Fruit fly (Drosophila melanogaster) whole organism, embryonic: ENCODE measurements around the gene Prx4.

Source experiments
- Ada2b ChIP-seq: fragments of 200-800 bp; sonication (Bioruptor generic); IDR thresholded peaks from 2 replicates; pipeline ENCODE4 v1.3.6; 2022; ENCODE audit warnings: missing biosample characterization, missing genetic modification characterization
- Antp ChIP-seq: fragments of 200-800 bp; sonication (Bioruptor generic); optimal IDR thresholded peaks from 3 replicates; lab custom pipeline; 2016; ENCODE audit warnings: missing biosample characterization, missing genetic modification characterization
- Atf6 ChIP-seq: fragments of 200-800 bp; sonication (Bioruptor generic); IDR thresholded peaks from 2 replicates; pipeline ENCODE4 v1.3.6; 2022; ENCODE audit warnings: missing biosample characterization, missing genetic modification characterization
- Bdp1 ChIP-seq: fragments of 200-800 bp; sonication (Bioruptor generic); optimal IDR thresholded peaks from 3 replicates; lab custom pipeline; 2016; ENCODE audit warnings: missing biosample characterization, missing genetic modification characterization
- CG10209 ChIP-seq: fragments of 200-800 bp; sonication (Bioruptor generic); optimal IDR thresholded peaks from 3 replicates; lab custom pipeline; 2017; ENCODE audit warnings: missing biosample characterization, mild to moderate bottlenecking, missing genetic modification characterization, missing genetic modification reagents
- CG10431 ChIP-seq: fragments of 200-800 bp; sonication (Bioruptor generic); optimal IDR thresholded peaks from 3 replicates; lab custom pipeline; 2018; ENCODE audit warnings: missing biosample characterization, mild to moderate bottlenecking, missing genetic modification characterization
- CG15073 ChIP-seq: fragments of 200-800 bp; sonication (Bioruptor generic); optimal IDR thresholded peaks from 2 replicates; lab custom pipeline; 2016; ENCODE audit warnings: missing biosample characterization, missing genetic modification characterization
- CG1529 ChIP-seq: fragments of 200-800 bp; sonication (Bioruptor generic); optimal IDR thresholded peaks from 3 replicates; lab custom pipeline; 2018; ENCODE audit warnings: missing biosample characterization, missing genetic modification characterization
- CG15696 ChIP-seq: fragments of 200-800 bp; sonication (Bioruptor generic); optimal IDR thresholded peaks from 2 replicates; lab custom pipeline; 2019; ENCODE audit warnings: missing biosample characterization, mild to moderate bottlenecking, missing genetic modification characterization, moderate library complexity
- CG16863 ChIP-seq: fragments of 200-800 bp; sonication (Bioruptor generic); optimal IDR thresholded peaks from 3 replicates; lab custom pipeline; 2016; ENCODE audit warnings: missing biosample characterization, missing genetic modification characterization
- CG2199 ChIP-seq: fragments of 200-800 bp; sonication (Bioruptor generic); IDR thresholded peaks from 3 replicates; pipeline ENCODE4 v1.3.6; 2022; ENCODE audit warnings: missing biosample characterization, missing genetic modification characterization
- CG2875 ChIP-seq: fragments of 200-800 bp; sonication (Bioruptor generic); optimal IDR thresholded peaks from 2 replicates; lab custom pipeline; 2017; ENCODE audit warnings: missing biosample characterization, mild to moderate bottlenecking, missing genetic modification characterization, missing genetic modification reagents
- CG32767 ChIP-seq: fragments of 200-800 bp; sonication (Bioruptor generic); IDR thresholded peaks from 2 replicates; pipeline ENCODE4 v1.3.6; 2022; ENCODE audit warnings: missing biosample characterization, missing genetic modification characterization
- CG4424 ChIP-seq: fragments of 200-800 bp; sonication (Bioruptor generic); optimal IDR thresholded peaks from 3 replicates; lab custom pipeline; 2016; ENCODE audit warnings: missing biosample characterization, missing genetic modification characterization
- CG4854 ChIP-seq: fragments of 200-800 bp; sonication (Bioruptor generic); optimal IDR thresholded peaks from 2 replicates; lab custom pipeline; 2016; ENCODE audit warnings: missing biosample characterization, missing genetic modification characterization, inconsistent platforms
- CG5245 ChIP-seq: fragments of 200-800 bp; sonication (Bioruptor generic); optimal IDR thresholded peaks from 3 replicates; lab custom pipeline; 2016; ENCODE audit warnings: missing biosample characterization, missing genetic modification characterization
- CG6254 ChIP-seq: fragments of 200-800 bp; sonication (Bioruptor generic); optimal IDR thresholded peaks from 3 replicates; lab custom pipeline; 2017; ENCODE audit warnings: mild to moderate bottlenecking, missing biosample characterization, missing genetic modification reagents, missing genetic modification characterization
- CG6765 ChIP-seq: fragments of 200-800 bp; sonication (Bioruptor generic); optimal IDR thresholded peaks from 3 replicates; lab custom pipeline; 2017; ENCODE audit warnings: missing biosample characterization, mild to moderate bottlenecking, missing genetic modification characterization
- CG7271 ChIP-seq: fragments of 200-800 bp; sonication (Bioruptor generic); optimal IDR thresholded peaks from 2 replicates; lab custom pipeline; 2018; ENCODE audit warnings: missing biosample characterization, mild to moderate bottlenecking, missing genetic modification characterization, moderate library complexity
- CG7987 ChIP-seq: fragments of 200-800 bp; sonication (Bioruptor generic); optimal IDR thresholded peaks from 2 replicates; lab custom pipeline; 2018; ENCODE audit warnings: missing biosample characterization, mild to moderate bottlenecking, missing genetic modification characterization, moderate library complexity
- CG8089 ChIP-seq: fragments of 200-800 bp; sonication (Bioruptor generic); optimal IDR thresholded peaks from 3 replicates; lab custom pipeline; 2016; ENCODE audit warnings: missing biosample characterization, missing genetic modification characterization
- CG9817 ChIP-seq: fragments of 200-800 bp; sonication (Bioruptor generic); optimal IDR thresholded peaks from 2 replicates; lab custom pipeline; 2018; ENCODE audit warnings: missing biosample characterization, mild to moderate bottlenecking, missing genetic modification characterization, moderate library complexity
- Dll ChIP-seq: fragments of 200-800 bp; sonication (Bioruptor generic); IDR thresholded peaks from 4 replicates; pipeline ENCODE4 v1.3.6; 2022; ENCODE audit warnings: missing biosample characterization, missing genetic modification characterization; ENCODE audit not compliant: partially characterized antibody
- NK7.1 ChIP-seq: fragments of 200-800 bp; sonication (Bioruptor generic); optimal IDR thresholded peaks from 3 replicates; lab custom pipeline; 2016; ENCODE audit warnings: missing biosample characterization, missing genetic modification characterization
- Neu2 ChIP-seq: fragments of 200-800 bp; sonication (Bioruptor generic); optimal IDR thresholded peaks from 3 replicates; lab custom pipeline; 2016; ENCODE audit warnings: missing biosample characterization, missing genetic modification characterization, borderline replicate concordance
- Nf-YB ChIP-seq: fragments of 200-800 bp; sonication (Bioruptor generic); optimal IDR thresholded peaks from 3 replicates; lab custom pipeline; 2019; ENCODE audit warnings: missing biosample characterization, mild to moderate bottlenecking, missing genetic modification characterization, moderate library complexity
- Nf-YC ChIP-seq: fragments of 200-800 bp; optimal IDR thresholded peaks from 3 replicates; lab custom pipeline; 2019; ENCODE audit warnings: missing biosample characterization, mild to moderate bottlenecking, missing genetic modification characterization, moderate library complexity
- Ptx1 ChIP-seq: fragments of 200-800 bp; sonication (Bioruptor generic); IDR thresholded peaks from 2 replicates; pipeline ENCODE4 v1.3.6; 2022; ENCODE audit warnings: missing biosample characterization, missing genetic modification characterization
- Rx ChIP-seq: fragments of 200-800 bp; sonication (Bioruptor generic); IDR thresholded peaks from 2 replicates; pipeline ENCODE4 v1.3.6; 2022; ENCODE audit warnings: missing biosample characterization, missing genetic modification characterization
- Usf ChIP-seq: fragments of 200-800 bp; sonication (Bioruptor generic); optimal IDR thresholded peaks from 2 replicates; lab custom pipeline; 2017; ENCODE audit warnings: missing genotype, missing biosample characterization, missing genetic modification characterization
- ara ChIP-seq: fragments of 200-800 bp; sonication (Bioruptor generic); IDR thresholded peaks from 2 replicates; pipeline ENCODE4 v1.3.6; 2022; ENCODE audit warnings: missing biosample characterization, missing genetic modification characterization
- btn ChIP-seq: fragments of 200-800 bp; sonication (Bioruptor generic); optimal IDR thresholded peaks from 2 replicates; lab custom pipeline; 2016; ENCODE audit warnings: missing biosample characterization, missing genetic modification characterization
- crp ChIP-seq, 2 experiments: fragments of 200-800 bp; sonication (Bioruptor generic); optimal IDR thresholded peaks; 2 replicates in 1 of 2; 3 replicates in 1 of 2; lab custom pipeline; 2017; ENCODE audit warnings: missing biosample characterization in 2 of 2, missing genetic modification characterization in 2 of 2, mild to moderate bottlenecking in 1 of 2, moderate library complexity in 1 of 2
- dan ChIP-seq: fragments of 200-800 bp; sonication (Bioruptor generic); IDR thresholded peaks from 2 replicates; pipeline ENCODE4 v1.3.6; 2022; ENCODE audit warnings: missing biosample characterization, missing genetic modification characterization
- dati ChIP-seq: fragments of 200-800 bp; sonication (Bioruptor generic); IDR thresholded peaks from 2 replicates; pipeline ENCODE4 v1.3.6; 2022; ENCODE audit warnings: missing biosample characterization, missing genetic modification characterization
- exex ChIP-seq: fragments of 200-800 bp; sonication (Bioruptor generic); optimal IDR thresholded peaks from 4 replicates; lab custom pipeline; 2018; ENCODE audit warnings: missing biosample characterization, mild to moderate bottlenecking, missing genetic modification characterization, moderate library complexity
- gsb-n ChIP-seq: fragments of 200-800 bp; sonication (Bioruptor generic); optimal IDR thresholded peaks from 3 replicates; lab custom pipeline; 2018; ENCODE audit warnings: missing biosample characterization, mild to moderate bottlenecking, missing genetic modification characterization
- insv ChIP-seq, 2 experiments: fragments of 200-800 bp; sonication (Bioruptor generic); optimal IDR thresholded peaks; 3 replicates each; lab custom pipeline; 2016 to 2018; ENCODE audit warnings: missing biosample characterization in 2 of 2, missing genetic modification characterization in 2 of 2
- jumu ChIP-seq: fragments of 200-800 bp; sonication (Bioruptor generic); optimal IDR thresholded peaks from 3 replicates; lab custom pipeline; 2016; ENCODE audit warnings: missing biosample characterization, missing genetic modification characterization
- pfk ChIP-seq: fragments of 200-800 bp; sonication (Bioruptor generic); optimal IDR thresholded peaks from 2 replicates; lab custom pipeline; 2018; ENCODE audit warnings: missing biosample characterization, mild to moderate bottlenecking, missing genetic modification characterization, moderate library complexity
- psq ChIP-seq: fragments of 200-800 bp; sonication (Bioruptor generic); optimal IDR thresholded peaks from 2 replicates; lab custom pipeline; 2017; ENCODE audit warnings: missing biosample characterization, missing genetic modification characterization
- rib ChIP-seq: fragments of 200-800 bp; sonication (Bioruptor generic); IDR thresholded peaks from 2 replicates; pipeline ENCODE4 v1.3.6; 2022; ENCODE audit warnings: missing biosample characterization, missing genetic modification characterization
- sqz ChIP-seq: fragments of 200-800 bp; sonication (Bioruptor generic); optimal IDR thresholded peaks from 3 replicates; lab custom pipeline; 2018; ENCODE audit warnings: missing biosample characterization, mild to moderate bottlenecking, missing genetic modification characterization
- trem ChIP-seq: fragments of 200-800 bp; optimal IDR thresholded peaks from 3 replicates; lab custom pipeline; 2019; ENCODE audit warnings: missing biosample characterization, mild to moderate bottlenecking, missing genetic modification characterization, moderate library complexity
- unpg ChIP-seq: fragments of 200-800 bp; sonication (Bioruptor generic); optimal IDR thresholded peaks from 3 replicates; lab custom pipeline; 2018; ENCODE audit warnings: missing biosample characterization, mild to moderate bottlenecking, missing genetic modification characterization, moderate library complexity
- wdn ChIP-seq: fragments of 200-800 bp; sonication (Bioruptor generic); IDR thresholded peaks from 2 replicates; pipeline ENCODE4 v1.3.6; 2022; ENCODE audit warnings: missing biosample characterization, missing genetic modification characterization
- zfh1 ChIP-seq: fragments of 200-800 bp; sonication (Bioruptor generic); IDR thresholded peaks from 3 replicates; pipeline ENCODE4 v1.3.6; 2022; ENCODE audit warnings: missing biosample characterization, missing genetic modification characterization

Gene Prx4

dm6 chr3L:3081966-3082516 is 39.9 kb downstream of the Prx4 start (continued):
- no peak for TF ChIP-seq gsb-n (tag; lab: Kevin White, UChicago)
- no peak for TF ChIP-seq CG5245
- no peak for TF ChIP-seq Ada2b (GFP tag; lab: Robert Waterston, UW)
- no peak for TF ChIP-seq Ptx1 (GFP tag; lab: Robert Waterston, UW)
- TF ChIP-seq CG16863 = no peak
- TF ChIP-seq insv (GFP tag; optimal IDR thresholded peaks at IDR 0.05; lab: Kevin White, UChicago) = no peak
- no peak for TF ChIP-seq Nf-YB (GFP tag; lab: Kevin White, UChicago)
- no peak; the same call in 1 of the 2 replicates for TF ChIP-seq rib (GFP tag; lab: Robert Waterston, UW)
- TF ChIP-seq Usf (GFP tag; lab: Kevin White, UChicago) = no peak
- TF ChIP-seq CG15073 = no peak
- TF ChIP-seq Nf-YC (tag; lab: Kevin White, UChicago) = no peak
- TF ChIP-seq exex (tag; lab: Kevin White, UChicago) = peak; percentile 52

DNA sequence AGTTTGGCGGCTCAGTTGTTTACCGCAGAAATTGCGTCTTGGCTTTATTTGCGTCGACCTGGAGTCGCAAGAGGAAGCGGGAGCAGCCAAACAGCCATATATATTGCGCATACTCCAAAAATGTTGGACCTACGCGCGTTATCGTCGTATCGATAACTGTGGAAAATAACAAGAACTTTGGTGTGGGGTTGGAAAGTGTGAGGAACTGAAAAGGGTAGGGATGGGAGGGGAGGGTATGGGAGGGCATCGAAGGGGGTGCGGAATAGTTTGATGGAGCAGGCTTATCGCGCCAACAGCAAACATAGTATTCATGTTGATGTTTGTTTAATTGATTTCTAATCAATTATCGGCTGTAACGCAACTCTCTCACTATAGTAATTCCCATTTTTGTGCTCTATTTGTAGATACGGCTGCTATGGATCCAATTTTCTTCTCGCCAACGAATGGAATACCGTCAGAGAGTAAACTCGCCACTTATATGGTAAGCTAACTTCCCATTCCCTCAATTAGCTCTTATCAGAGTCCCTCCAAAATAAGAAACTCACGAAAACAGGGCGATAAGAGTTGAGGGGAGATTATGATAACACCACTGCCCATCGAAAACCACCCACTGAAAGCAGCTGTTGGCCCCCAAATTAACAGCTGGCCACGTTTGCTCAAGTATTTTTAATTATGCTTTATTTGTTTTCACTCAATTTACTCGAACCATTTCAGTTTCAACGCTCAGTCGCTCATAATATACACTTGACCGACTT is 41.3 kb downstream of the Prx4 start:
- TF ChIP-seq CG6765 (GFP tag; lab: Kevin White, UChicago) (peak; percentile 30), Dll (GFP tag; lab: Robert Waterston, UW) (0 out of 4 replicates have a peak, but pooled peaks have one; percentile 26), dati (GFP tag; lab: Robert Waterston, UW) (no peak), trem (tag; lab: Kevin White, UChicago) (no peak), unpg (GFP tag; lab: Kevin White, UChicago) (no peak), CG8089 (peak; percentile 74), dan (GFP tag; lab: Robert Waterston, UW) (no peak), CG10209 (peak; percentile 66), CG1529 (GFP tag; lab: Kevin White, UChicago) (peak; percentile 54), CG2199 (GFP tag; lab: Robert Waterston, UW) (peak; percentile 91; the same call in 2 of the 3 replicates), zfh1 (peak; percentile 70; the same call in 2 of the 3 replicates), CG32767 (GFP tag; lab: Robert Waterston, UW) (0 out of 2 replicates have a peak, but pooled peaks have one; percentile 37), crp (GFP tag; optimal IDR thresholded peaks at IDR 0.05; lab: Kevin White, UChicago) (peak in 1 of 2 experiments; percentile 59), Rx (GFP tag; lab: Robert Waterston, UW) (peak; percentile 14; the same call in 1 of the 2 replicates), NK7.1 (GFP tag; lab: Kevin White, UChicago) (peak; percentile 52), CG15696 (peak; percentile 70), jumu (GFP tag; lab: Kevin White, UChicago) (no peak), CG7271 (tag; lab: Kevin White, UChicago) (no peak), Atf6 (GFP tag; lab: Robert Waterston, UW) (peak; percentile 70), ara (GFP tag; lab: Robert Waterston, UW) (peak; percentile 82), pfk (GFP tag; lab: Kevin White, UChicago) (peak; percentile 16), btn (GFP tag; lab: Kevin White, UChicago) (no peak), psq (GFP tag; lab: Kevin White, UChicago) (peak; percentile 11), Antp (GFP tag; lab: Kevin White, UChicago) (peak; percentile 37), CG4854 (GFP tag; lab: Kevin White, UChicago) (no peak), CG10431 (GFP tag; lab: Kevin White, UChicago) (peak; percentile 73), CG9817 (tag; lab: Kevin White, UChicago) (no peak), Bdp1 (GFP tag; lab: Kevin White, UChicago) (peak; percentile 44), CG4424 (GFP tag; lab: Kevin White, UChicago) (peak; percentile 55), CG6254 (GFP tag; lab: Kevin White, UChicago) (peak; percentile 77), CG2875 (GFP tag; lab: Kevin White, UChicago) (peak; percentile 81), Neu2 (GFP tag; lab: Kevin White, UChicago) (no peak), CG7987 (peak; percentile 51), sqz (GFP tag; lab: Kevin White, UChicago) (peak; percentile 11), wdn (GFP tag; lab: Robert Waterston, UW) (0 out of 2 replicates have a peak, but pooled peaks have one; percentile 27)
